Worm (Caenorhabditis elegans) whole organism, L4 larva: Measurements from ENCODE around the gene lyst-1.

Experiments used
- daf-12 ChIP-seq: fragments of 150-350 bp; optimal IDR thresholded peaks from 2 replicates; lab custom pipeline; 2014; ENCODE audit warnings: missing biosample characterization, missing genetic modification reagents, missing genetic modification characterization
- lin-29 ChIP-seq: fragments of 200-800 bp; sonication (Bioruptor generic); IDR thresholded peaks from 2 replicates; pipeline ENCODE4 v1.3.6; 2022; ENCODE audit warnings: missing genetic modification reagents, missing genetic modification characterization, missing compliant biosample characterization
- lin-39 ChIP-seq: fragments of 150-350 bp; optimal IDR thresholded peaks from 2 replicates; lab custom pipeline; 2014; ENCODE audit warnings: missing biosample characterization, missing genetic modification reagents, missing genetic modification characterization

DNA sequence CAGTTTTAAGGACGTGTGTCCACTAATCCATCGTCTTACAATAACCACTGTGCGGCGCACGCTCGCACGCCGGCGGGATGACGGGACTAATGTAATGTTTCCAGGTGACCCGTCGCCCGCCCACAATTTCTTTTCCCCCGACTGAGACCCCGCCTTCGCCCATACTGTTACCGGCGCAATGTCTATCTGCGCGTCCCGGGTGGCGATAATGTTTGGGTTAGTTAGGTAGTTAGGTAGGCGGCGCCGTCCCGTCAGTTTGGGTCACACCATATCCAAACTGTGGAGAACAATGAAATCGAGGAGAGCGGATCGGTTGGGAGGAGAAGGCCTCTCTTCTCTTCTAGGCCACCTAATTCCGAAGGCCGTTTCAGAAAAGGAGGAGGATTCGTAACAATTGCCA lies 54.7 kb downstream of the lyst-1 start:
- TF ChIP-seq lin-29 (GFP tag; lab: Robert Waterston, UW): no peak
- TF ChIP-seq daf-12 (tag; lab: Kevin White, UChicago): no peak
- TF ChIP-seq lin-39: no peak
